Worm (Caenorhabditis elegans) whole organism, young adult: ENCODE results near the gene T10B9.9.

Experiments used
- F37B4.10 ChIP-seq: fragments of 200-800 bp; sonication (Bioruptor generic); IDR thresholded peaks from 2 replicates; pipeline ENCODE4 v1.3.6; 2022; ENCODE audit warnings: missing genetic modification characterization, missing compliant biosample characterization
- Y95B8A.8 ChIP-seq: fragments of 200-800 bp; sonication (Bioruptor generic); IDR thresholded peaks from 2 replicates; pipeline ENCODE4 v1.3.6; 2022; ENCODE audit warnings: missing genetic modification reagents, missing genetic modification characterization, missing compliant biosample characterization
- ccch-3 ChIP-seq: fragments of 200-800 bp; sonication (Bioruptor generic); optimal IDR thresholded peaks from 2 replicates; lab custom pipeline; 2018; ENCODE audit warnings: mild to moderate bottlenecking, missing genetic modification characterization, missing compliant biosample characterization
- ceh-58 ChIP-seq: fragments of 200-800 bp; sonication (Bioruptor generic); IDR thresholded peaks from 2 replicates; pipeline ENCODE4 v1.3.6; 2022; ENCODE audit warnings: missing genetic modification characterization, missing compliant biosample characterization
- lin-40 ChIP-seq: sonication (generic microtip); optimal IDR thresholded peaks from 2 replicates; lab custom pipeline; 2016; ENCODE audit warnings: missing genetic modification characterization, mild to moderate bottlenecking, missing compliant biosample characterization, missing genotype, missing genetic modification reagents
- nfya-2 ChIP-seq: fragments of 200-800 bp; sonication (Bioruptor generic); IDR thresholded peaks from 2 replicates; pipeline ENCODE4 v1.3.6; 2022; ENCODE audit warnings: missing genetic modification reagents, missing genetic modification characterization, missing compliant biosample characterization
- nhr-179 ChIP-seq: sonication (generic microtip); optimal IDR thresholded peaks from 2 replicates; lab custom pipeline; 2016; ENCODE audit warnings: mild to moderate bottlenecking, missing genetic modification characterization, missing compliant biosample characterization
- snpc-4 ChIP-seq, 5 experiments: fragments of 150-350 bp in 1 of 5; sonication (generic microtip) in 4 of 5; optimal IDR thresholded peaks; 2 replicates each; lab custom pipeline; 2014 to 2018; ENCODE audit warnings: missing genetic modification characterization in 5 of 5, missing biosample characterization in 3 of 5, antibody characterized with exemption in 2 of 5, mild to moderate bottlenecking in 2 of 5, missing compliant biosample characterization in 2 of 5, missing genotype in 2 of 5, moderate library complexity in 2 of 5, missing genetic modification reagents in 1 of 5
- somi-1 ChIP-seq: fragments of 200-800 bp; sonication (Bioruptor generic); optimal IDR thresholded peaks from 2 replicates; lab custom pipeline; 2018; ENCODE audit warnings: mild to moderate bottlenecking, missing genetic modification characterization, missing compliant biosample characterization

Gene T10B9.9

DNA sequence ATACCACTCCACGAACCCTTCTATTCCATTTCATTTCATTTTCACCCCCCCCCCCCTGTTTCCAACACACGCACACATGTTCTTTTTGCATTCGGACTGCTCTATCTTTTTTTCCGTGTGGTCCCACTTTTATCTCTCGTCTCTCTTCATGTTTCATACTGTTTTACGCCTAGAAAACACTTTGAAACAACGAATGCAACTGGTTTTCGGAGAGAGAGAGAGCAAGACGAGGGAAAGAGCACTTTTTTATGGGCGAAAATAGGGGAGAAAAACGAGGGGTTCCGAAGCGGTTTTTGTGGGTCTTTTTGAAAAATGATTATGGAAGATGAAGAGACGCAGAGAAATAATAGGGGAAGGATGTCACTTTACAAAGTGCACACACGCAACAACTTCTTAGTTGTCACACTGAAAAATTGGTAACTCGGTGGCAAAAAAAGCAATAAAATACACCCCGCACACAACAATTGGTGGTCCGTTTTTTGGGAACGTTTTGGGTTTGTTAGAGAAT lies 48.4 kb downstream of the T10B9.9 start:
- TF ChIP-seq ccch-3 (GFP tag; lab: Kevin White, UChicago) = no peak
- no peak for TF ChIP-seq somi-1 (GFP tag; lab: Kevin White, UChicago)
- no peak for TF ChIP-seq lin-40 (tag; lab: Kevin White, UChicago)
- TF ChIP-seq nfya-2 = no peak
- TF ChIP-seq Y95B8A.8 (GFP tag; lab: Robert Waterston, UW) = no peak
- TF ChIP-seq snpc-4 (GFP tag; optimal IDR thresholded peaks at IDR 0.05; lab: Kevin White, UChicago) = no peak
- TF ChIP-seq snpc-4 (tag; optimal IDR thresholded peaks at IDR 0.05; lab: Kevin White, UChicago) = no peak
- no peak for TF ChIP-seq ceh-58 (GFP tag; lab: Robert Waterston, UW)
- no peak for TF ChIP-seq F37B4.10
- TF ChIP-seq nhr-179 (tag; lab: Kevin White, UChicago) = no peak
- TF ChIP-seq, all 124 proteins: peak for 0
